Worm (Caenorhabditis elegans) whole organism, L1 larva: ENCODE measurements around the gene F49F1.12.

Source experiments
- ama-1 ChIP-seq: fragments of 150-350 bp; optimal IDR thresholded peaks from 2 replicates; lab custom pipeline; 2014
- blmp-1 ChIP-seq: fragments of 150-350 bp; optimal IDR thresholded peaks from 2 replicates; lab custom pipeline; 2014; ENCODE audit warnings: missing biosample characterization, missing genetic modification characterization
- egl-13 ChIP-seq: sonication (generic microtip); optimal IDR thresholded peaks from 2 replicates; lab custom pipeline; 2016; ENCODE audit warnings: missing genotype, missing genetic modification reagents, missing genetic modification characterization, missing compliant biosample characterization
- jun-1 ChIP-seq: fragments of 150-350 bp; optimal IDR thresholded peaks from 2 replicates; lab custom pipeline; 2014; ENCODE audit warnings: missing biosample characterization, missing genetic modification reagents, missing genetic modification characterization
- lsy-2 ChIP-seq, 2 experiments: fragments of 150-350 bp; optimal IDR thresholded peaks; 2 replicates each; lab custom pipeline; 2014; ENCODE audit warnings: missing biosample characterization in 2 of 2, missing genetic modification characterization in 2 of 2
- mdl-1 ChIP-seq, 2 experiments: fragments of 150-350 bp; optimal IDR thresholded peaks; 2 replicates each; lab custom pipeline; 2014 to 2017; ENCODE audit warnings: missing biosample characterization in 2 of 2, missing genetic modification characterization in 2 of 2, inconsistent platforms in 1 of 2
- nhr-28 ChIP-seq: fragments of 150-350 bp; optimal IDR thresholded peaks from 2 replicates; lab custom pipeline; 2014; ENCODE audit warnings: missing biosample characterization, missing genetic modification characterization
- unc-130 ChIP-seq: fragments of 150-350 bp; optimal IDR thresholded peaks from 2 replicates; lab custom pipeline; 2017; ENCODE audit warnings: missing biosample characterization, missing genetic modification characterization, inconsistent platforms
- ztf-11 ChIP-seq, 2 experiments: sonication (generic microtip); optimal IDR thresholded peaks; 2 replicates each; lab custom pipeline; 2016 to 2017; ENCODE audit warnings: missing genetic modification characterization in 2 of 2, missing biosample characterization in 1 of 2, missing compliant biosample characterization in 1 of 2

DNA sequence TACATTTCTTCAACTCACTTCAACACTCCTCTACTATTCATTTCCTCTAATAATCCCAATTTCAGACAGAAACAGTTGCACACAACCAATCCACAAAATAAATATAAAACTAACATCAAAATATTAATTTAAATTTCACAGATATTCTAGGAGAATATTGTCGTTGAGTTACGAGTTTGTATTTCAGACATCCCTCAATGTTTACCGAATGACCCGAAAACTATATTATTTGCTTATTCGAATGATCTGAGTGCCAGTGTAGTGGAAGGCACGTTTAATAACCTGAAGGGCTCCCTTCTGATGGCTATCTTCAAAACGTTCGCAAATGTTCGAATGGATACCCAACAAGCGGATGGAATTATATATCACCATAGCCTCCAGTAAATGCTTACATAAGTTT, 1.9 kb upstream of the F49F1.12 start, which contains the start of gene R07C12.3:
- TF ChIP-seq lsy-2 (tag; optimal IDR thresholded peaks at IDR 0.05; lab: Kevin White, UChicago) (no peak), jun-1 (no peak), ztf-11 (tag; optimal IDR thresholded peaks at IDR 0.05; lab: Kevin White, UChicago) (no peak), blmp-1 (tag; lab: Kevin White, UChicago) (no peak), mdl-1 (tag; optimal IDR thresholded peaks at IDR 0.05; lab: Kevin White, UChicago) (no peak), unc-130 (no peak), egl-13 (tag; lab: Kevin White, UChicago) (no peak), ama-1 (no peak), nhr-28 (tag; lab: Kevin White, UChicago) (no peak)
